Worm (Caenorhabditis elegans) whole organism, L4 larva: ENCODE measurements around the gene sri-26.
A peak's percentile ranks its signal among the peaks of the same experiment; 100 is the strongest.

Source experiments
- D1046.2 ChIP-seq: fragments of 200-800 bp; sonication (Bioruptor generic); IDR thresholded peaks from 2 replicates; pipeline ENCODE4 v1.3.6; 2022; ENCODE audit warnings: missing genetic modification characterization, missing compliant biosample characterization
- F26F4.8 ChIP-seq: fragments of 200-800 bp; sonication (Bioruptor generic); conservative IDR thresholded peaks from 2 replicates; pipeline ENCODE4 v1.3.6; 2022; ENCODE audit warnings: missing genetic modification characterization, missing compliant biosample characterization
- F44E2.7 ChIP-seq: fragments of 200-800 bp; sonication (Bioruptor generic); IDR thresholded peaks from 2 replicates; pipeline ENCODE4 v2.1.2; 2022; ENCODE audit warnings: missing genetic modification characterization, missing compliant biosample characterization
- F49E8.2 ChIP-seq: sonication (generic microtip); optimal IDR thresholded peaks from 2 replicates; lab custom pipeline; 2016; ENCODE audit warnings: missing compliant biosample characterization, mild to moderate bottlenecking, missing genetic modification characterization, borderline replicate concordance
- Y75B8A.6 ChIP-seq: fragments of 200-800 bp; sonication (Bioruptor generic); IDR thresholded peaks from 2 replicates; pipeline ENCODE4 v1.3.6; 2022; ENCODE audit warnings: missing genetic modification reagents, missing genetic modification characterization, missing compliant biosample characterization
- ZK546.5 ChIP-seq, 2 experiments: sonication (generic microtip); optimal IDR thresholded peaks; 2 replicates each; lab custom pipeline; 2017; ENCODE audit warnings: missing biosample characterization in 2 of 2, missing genetic modification characterization in 2 of 2
- ama-1 ChIP-seq: fragments of 150-350 bp; optimal IDR thresholded peaks from 2 replicates; lab custom pipeline; 2014; ENCODE audit warnings: inconsistent platforms, mixed read lengths
- arid-1 ChIP-seq: fragments of 200-800 bp; sonication (Bioruptor generic); conservative IDR thresholded peaks from 2 replicates; pipeline ENCODE4 v1.3.6; 2022; ENCODE audit warnings: missing genetic modification reagents, missing genetic modification characterization, missing compliant biosample characterization
- ceh-20 ChIP-seq: fragments of 200-800 bp; sonication (Bioruptor generic); IDR thresholded peaks from 2 replicates; pipeline ENCODE4 v1.3.6; 2022; ENCODE audit warnings: missing genetic modification reagents, missing genetic modification characterization, missing compliant biosample characterization
- ceh-28 ChIP-seq: fragments of 150-350 bp; optimal IDR thresholded peaks from 2 replicates; lab custom pipeline; 2014; ENCODE audit warnings: missing biosample characterization, missing genetic modification reagents, missing genetic modification characterization
- ceh-32 ChIP-seq: sonication (generic microtip); optimal IDR thresholded peaks from 2 replicates; lab custom pipeline; 2016; ENCODE audit warnings: mild to moderate bottlenecking, missing genetic modification characterization, missing compliant biosample characterization; ENCODE audit not compliant: poor library complexity
- ces-1 ChIP-seq: fragments of 150-350 bp; sonication (generic microtip); optimal IDR thresholded peaks from 4 replicates; lab custom pipeline; 2014; ENCODE audit warnings: missing biosample characterization, missing genetic modification reagents, missing genetic modification characterization
- daf-16 ChIP-seq, 3 experiments: sonication (generic microtip); optimal IDR thresholded peaks; 2 replicates each; lab custom pipeline; 2016 to 2017; ENCODE audit warnings: missing genetic modification characterization in 3 of 3, missing genetic modification reagents in 3 of 3, mild to moderate bottlenecking in 2 of 3, missing compliant biosample characterization in 2 of 3, missing biosample characterization in 1 of 3, moderate library complexity in 1 of 3
- daf-19 ChIP-seq: fragments of 200-800 bp; sonication (Bioruptor generic); conservative IDR thresholded peaks from 2 replicates; pipeline ENCODE4 v1.3.6; 2022; ENCODE audit warnings: missing genetic modification characterization, missing compliant biosample characterization
- dmd-6 ChIP-seq: fragments of 200-800 bp; sonication (Bioruptor generic); IDR thresholded peaks from 2 replicates; pipeline ENCODE4 v1.3.6; 2022; ENCODE audit warnings: missing genetic modification reagents, missing genetic modification characterization, missing compliant biosample characterization
- dmd-9 ChIP-seq: fragments of 200-800 bp; sonication (Bioruptor generic); IDR thresholded peaks from 2 replicates; pipeline ENCODE4 v1.3.6; 2022; ENCODE audit warnings: missing genetic modification reagents, missing genetic modification characterization, missing compliant biosample characterization
- dve-1 ChIP-seq: sonication (generic microtip); optimal IDR thresholded peaks from 2 replicates; lab custom pipeline; 2017; ENCODE audit warnings: antibody characterized with exemption, mild to moderate bottlenecking, missing genetic modification characterization, missing compliant biosample characterization; ENCODE audit not compliant: insufficient read depth
- egl-43 ChIP-seq: fragments of 200-800 bp; sonication (Bioruptor generic); IDR thresholded peaks from 2 replicates; pipeline ENCODE4 v1.3.6; 2022; ENCODE audit warnings: missing genetic modification reagents, missing genetic modification characterization, missing compliant biosample characterization
- fkh-10 ChIP-seq: fragments of 150-350 bp; optimal IDR thresholded peaks from 2 replicates; lab custom pipeline; 2014; ENCODE audit warnings: missing biosample characterization, missing genetic modification reagents, missing genetic modification characterization
- gei-8 ChIP-seq: fragments of 200-800 bp; sonication (Bioruptor generic); optimal IDR thresholded peaks from 2 replicates; lab custom pipeline; 2018; ENCODE audit warnings: mild to moderate bottlenecking, missing genetic modification characterization, missing compliant biosample characterization
- hlh-11 ChIP-seq: fragments of 200-800 bp; sonication (Bioruptor generic); optimal IDR thresholded peaks from 2 replicates; lab custom pipeline; 2018; ENCODE audit warnings: mild to moderate bottlenecking, missing genetic modification characterization, missing compliant biosample characterization
- hmg-1.1 ChIP-seq: fragments of 200-800 bp; sonication (Bioruptor generic); IDR thresholded peaks from 2 replicates; pipeline ENCODE4 v1.3.6; 2022; ENCODE audit warnings: missing genetic modification reagents, missing genetic modification characterization, missing compliant biosample characterization
- jun-1 ChIP-seq: fragments of 150-350 bp; optimal IDR thresholded peaks from 2 replicates; lab custom pipeline; 2014; ENCODE audit warnings: missing biosample characterization, missing genetic modification reagents, missing genetic modification characterization
- lin-1 ChIP-seq: fragments of 200-800 bp; sonication (Bioruptor generic); IDR thresholded peaks from 2 replicates; pipeline ENCODE4 v1.3.6; 2022; ENCODE audit warnings: missing genetic modification reagents, missing genetic modification characterization, missing compliant biosample characterization
- lin-15B ChIP-seq: fragments of 150-350 bp; sonication (generic microtip); optimal IDR thresholded peaks from 3 replicates; lab custom pipeline; 2014; ENCODE audit warnings: missing biosample characterization, missing genetic modification characterization
- lsy-2 ChIP-seq, 2 experiments: fragments of 150-350 bp in 1 of 2; sonication (generic microtip) in 1 of 2; optimal IDR thresholded peaks; 2 replicates each; lab custom pipeline; 2014 to 2017; ENCODE audit warnings: missing biosample characterization in 2 of 2, missing genetic modification characterization in 2 of 2
- mdt-29 ChIP-seq: fragments of 200-800 bp; sonication (Bioruptor generic); IDR thresholded peaks from 2 replicates; pipeline ENCODE4 v1.3.6; 2022; ENCODE audit warnings: missing genetic modification reagents, missing genetic modification characterization, missing compliant biosample characterization
- mxl-2 ChIP-seq: fragments of 200-800 bp; sonication (Bioruptor generic); conservative IDR thresholded peaks from 2 replicates; pipeline ENCODE4 v1.3.6; 2022; ENCODE audit warnings: missing genetic modification reagents, missing genetic modification characterization, missing compliant biosample characterization
- nhr-111 ChIP-seq: fragments of 200-800 bp; sonication (Bioruptor generic); optimal IDR thresholded peaks from 2 replicates; lab custom pipeline; 2018; ENCODE audit warnings: mild to moderate bottlenecking, missing genetic modification characterization, missing compliant biosample characterization
- nhr-237 ChIP-seq: sonication (generic microtip); optimal IDR thresholded peaks from 2 replicates; lab custom pipeline; 2017; ENCODE audit warnings: missing biosample characterization, missing genetic modification characterization
- nhr-28 ChIP-seq: fragments of 150-350 bp; optimal IDR thresholded peaks from 2 replicates; lab custom pipeline; 2014; ENCODE audit warnings: missing biosample characterization, missing genetic modification characterization
- nhr-48 ChIP-seq: sonication (generic microtip); optimal IDR thresholded peaks from 2 replicates; lab custom pipeline; 2016; ENCODE audit warnings: mild to moderate bottlenecking, missing genetic modification characterization, missing compliant biosample characterization
- nhr-76 ChIP-seq: fragments of 150-350 bp; optimal IDR thresholded peaks from 2 replicates; lab custom pipeline; 2014; ENCODE audit warnings: missing biosample characterization, missing genetic modification characterization
- pha-4 ChIP-seq, 2 experiments: fragments of 150-350 bp in 1 of 2; fragments of 200-800 bp in 1 of 2; sonication (Bioruptor generic) in 1 of 2; IDR thresholded peaks in 1 of 2; optimal IDR thresholded peaks in 1 of 2; 2 replicates each; pipeline versions ENCODE4 v1.3.6 to Lab custom; 2014 to 2022; ENCODE audit warnings: missing genetic modification characterization in 2 of 2, missing genetic modification reagents in 2 of 2, missing biosample characterization in 1 of 2, missing compliant biosample characterization in 1 of 2
- php-3 ChIP-seq: fragments of 200-800 bp; sonication (Bioruptor generic); IDR thresholded peaks from 2 replicates; pipeline ENCODE4 v1.3.6; 2022; ENCODE audit warnings: missing genetic modification reagents, missing genetic modification characterization, missing compliant biosample characterization
- pqm-1 ChIP-seq: sonication (generic microtip); optimal IDR thresholded peaks from 2 replicates; lab custom pipeline; 2017; ENCODE audit warnings: missing biosample characterization, missing genetic modification characterization
- rbr-2 ChIP-seq: sonication (generic microtip); optimal IDR thresholded peaks from 2 replicates; lab custom pipeline; 2016; ENCODE audit warnings: missing genotype, missing genetic modification characterization, missing compliant biosample characterization
- saeg-2 ChIP-seq: fragments of 200-800 bp; sonication (Bioruptor generic); IDR thresholded peaks from 2 replicates; pipeline ENCODE4 v1.3.6; 2022; ENCODE audit warnings: missing genetic modification reagents, missing genetic modification characterization, missing compliant biosample characterization
- spr-1 ChIP-seq: sonication (generic microtip); optimal IDR thresholded peaks from 2 replicates; lab custom pipeline; 2016; ENCODE audit warnings: mild to moderate bottlenecking, missing genetic modification characterization, missing compliant biosample characterization
- spr-3 ChIP-seq: fragments of 200-800 bp; sonication (Bioruptor generic); optimal IDR thresholded peaks from 2 replicates; lab custom pipeline; 2018; ENCODE audit warnings: mild to moderate bottlenecking, missing genetic modification characterization, missing compliant biosample characterization
- tra-1 ChIP-seq: fragments of 200-800 bp; sonication (Bioruptor generic); IDR thresholded peaks from 2 replicates; pipeline ENCODE4 v1.3.6; 2022; ENCODE audit warnings: missing genetic modification reagents, missing genetic modification characterization, missing compliant biosample characterization
- unc-130 ChIP-seq: sonication (generic microtip); optimal IDR thresholded peaks from 2 replicates; lab custom pipeline; 2016; ENCODE audit warnings: missing genetic modification reagents, missing genetic modification characterization, missing compliant biosample characterization
- unc-39 ChIP-seq: sonication (generic microtip); optimal IDR thresholded peaks from 2 replicates; lab custom pipeline; 2017; ENCODE audit warnings: missing biosample characterization, missing genetic modification characterization
- vab-7 ChIP-seq: fragments of 200-800 bp; sonication (Bioruptor generic); IDR thresholded peaks from 2 replicates; pipeline ENCODE4 v1.3.6; 2022; ENCODE audit warnings: missing genetic modification reagents, missing genetic modification characterization, missing compliant biosample characterization
- zfp-2 ChIP-seq: sonication (generic microtip); optimal IDR thresholded peaks from 2 replicates; lab custom pipeline; 2016; ENCODE audit warnings: mild to moderate bottlenecking, missing genetic modification characterization, missing compliant biosample characterization
- zfp-3 ChIP-seq: fragments of 200-800 bp; sonication (Bioruptor generic); conservative IDR thresholded peaks from 2 replicates; pipeline ENCODE4 v1.3.6; 2022; ENCODE audit warnings: missing genetic modification reagents, missing genetic modification characterization, missing compliant biosample characterization
- ztf-11 ChIP-seq: fragments of 150-350 bp; optimal IDR thresholded peaks from 2 replicates; lab custom pipeline; 2014; ENCODE audit warnings: missing biosample characterization, missing genetic modification characterization

The sri-26 gene

DNA sequence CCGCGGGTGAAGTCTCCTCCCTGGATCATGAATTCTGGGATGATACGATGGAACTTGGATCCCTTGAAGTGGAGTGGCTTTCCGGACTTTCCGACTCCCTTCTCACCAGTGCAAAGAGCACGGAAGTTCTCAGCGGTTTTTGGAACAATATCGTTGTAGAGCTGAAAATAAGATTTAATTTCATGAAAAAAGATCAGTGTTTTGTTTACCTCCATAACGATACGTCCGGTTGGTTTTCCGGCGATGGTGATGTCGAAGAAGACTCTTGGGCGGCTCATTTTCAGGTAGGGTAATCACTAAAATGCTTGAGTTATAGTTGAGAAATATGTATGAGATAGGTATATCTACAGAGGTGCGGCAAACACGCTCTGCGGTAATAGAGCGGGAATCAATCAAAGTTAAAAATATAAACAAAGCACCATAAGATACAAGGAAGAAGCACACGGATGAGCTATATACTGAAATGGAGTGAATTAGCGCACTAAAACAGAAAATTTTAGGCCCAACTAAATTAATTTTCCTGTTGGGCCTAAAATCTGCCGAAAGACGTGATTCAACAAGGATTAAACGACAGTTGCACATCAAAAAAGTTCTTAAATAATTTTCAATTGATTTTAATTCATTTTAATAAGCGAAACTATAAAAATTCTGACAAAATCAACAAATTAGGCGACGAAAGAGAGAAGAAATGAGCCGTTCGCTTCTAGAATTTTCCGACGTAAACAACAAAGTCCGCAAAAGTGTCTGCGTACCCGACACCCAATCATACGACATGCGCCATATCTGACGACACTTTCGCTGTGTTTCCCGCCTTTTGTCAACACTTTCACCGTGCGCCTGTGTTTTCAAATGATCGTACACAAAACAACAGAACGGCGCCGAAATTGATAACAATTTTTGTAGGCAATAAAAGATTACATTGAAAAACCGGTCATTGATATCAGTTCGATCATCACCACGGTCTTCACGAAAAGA, 27.9 kb upstream of the sri-26 start, which contains the start of the genes cyn-7 and bath-36 (continued):
- TF ChIP-seq vab-7 (GFP tag; lab: Robert Waterston, UW) (no peak), nhr-48 (tag; lab: Kevin White, UChicago) (peak; percentile 75), arid-1 (GFP tag; lab: Robert Waterston, UW) (0 out of 2 replicates have a peak, but pooled peaks have one; percentile 28), hlh-11 (tag; lab: Kevin White, UChicago) (peak; percentile 94), ZK546.5 (tag; optimal IDR thresholded peaks at IDR 0.05; lab: Kevin White, UChicago) (no peak), ama-1 (lab: Kevin White, UChicago) (no peak), mxl-2 (GFP tag; lab: Robert Waterston, UW) (no peak), dve-1 (tag; lab: Kevin White, UChicago) (peak; percentile 93), egl-43 (GFP tag; lab: Robert Waterston, UW) (no peak), zfp-2 (tag; lab: Kevin White, UChicago) (no peak), nhr-28 (tag; lab: Kevin White, UChicago) (peak; percentile 97), daf-16 (GFP tag; optimal IDR thresholded peaks at IDR 0.05; lab: Kevin White, UChicago) (peak; percentile 94 to 97), daf-16 (tag; optimal IDR thresholded peaks at IDR 0.05; lab: Kevin White, UChicago) (peak; percentile 99), zfp-3 (GFP tag; lab: Robert Waterston, UW) (peak; percentile 62; the same call in 1 of the 2 replicates), dmd-6 (GFP tag; lab: Robert Waterston, UW) (peak; percentile 75), php-3 (GFP tag; lab: Robert Waterston, UW) (0 out of 2 replicates have a peak, but pooled peaks have one; percentile 34), ceh-20 (GFP tag; lab: Robert Waterston, UW) (no peak), lin-15B (tag; lab: Kevin White, UChicago) (no peak), nhr-111 (GFP tag; lab: Kevin White, UChicago) (no peak), lsy-2 (tag; optimal IDR thresholded peaks at IDR 0.05; lab: Kevin White, UChicago) (peak in 1 of 2 experiments; percentile 75), unc-39 (tag; lab: Kevin White, UChicago) (no peak), rbr-2 (tag; lab: Kevin White, UChicago) (peak; percentile 69), saeg-2 (GFP tag; lab: Robert Waterston, UW) (no peak), F49E8.2 (tag; lab: Kevin White, UChicago) (no peak), spr-3 (GFP tag; lab: Kevin White, UChicago) (no peak), ceh-32 (tag; lab: Kevin White, UChicago) (no peak), fkh-10 (GFP tag; lab: Kevin White, UChicago) (peak; percentile 37), ces-1 (GFP tag; lab: Kevin White, UChicago) (no peak), mdt-29 (peak; percentile 71; the same call in 1 of the 2 replicates), ztf-11 (tag; lab: Kevin White, UChicago) (no peak), D1046.2 (GFP tag; lab: Robert Waterston, UW) (no peak), ceh-28 (no peak), Y75B8A.6 (no peak), spr-1 (peak; percentile 22)

DNA sequence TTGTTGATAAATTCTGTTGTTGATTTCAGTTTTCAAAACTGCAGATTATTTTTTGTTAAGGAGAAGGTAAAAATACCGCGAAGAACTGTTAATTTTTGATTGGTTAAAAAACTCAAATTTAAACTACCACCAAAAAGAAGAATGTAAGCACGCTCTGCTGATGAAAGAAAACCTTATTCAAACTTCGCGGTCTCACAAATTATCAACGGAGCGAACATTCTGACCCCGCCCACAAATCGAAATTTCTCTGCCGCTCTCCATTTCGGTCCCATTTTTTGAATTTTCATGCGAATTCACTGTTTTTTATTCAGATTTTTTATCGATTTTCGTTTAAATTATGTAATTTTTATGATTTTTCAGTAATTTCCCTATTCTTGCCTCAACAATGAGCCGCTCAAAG, 25.7 kb upstream of the sri-26 start, which contains the start of gene cyn-3:
cyn-3 (plus strand) TSS at position 361 of the 400 bp plus-strand sequence.
- TF ChIP-seq tra-1 (GFP tag; lab: Robert Waterston, UW), result no peak
- peak; percentile 55 for TF ChIP-seq hmg-1.1
- peak; percentile 59; the same call in 1 of the 2 replicates for TF ChIP-seq dmd-9 (GFP tag; lab: Robert Waterston, UW)
- TF ChIP-seq unc-130 (GFP tag; lab: Kevin White, UChicago), result peak; percentile 31
- TF ChIP-seq lin-1 (GFP tag; lab: Robert Waterston, UW), result no peak
- no peak for TF ChIP-seq nhr-237 (tag; lab: Kevin White, UChicago)
- no peak for TF ChIP-seq gei-8 (GFP tag; lab: Kevin White, UChicago)
- TF ChIP-seq pha-4 (GFP tag; IDR thresholded peaks at IDR 0.05; lab: Robert Waterston, UW), result 0 out of 2 replicates have a peak, but pooled peaks have one; percentile 44
- TF ChIP-seq pha-4 (tag; optimal IDR thresholded peaks at IDR 0.05; lab: Kevin White, UChicago), result peak; percentile 71
- TF ChIP-seq lsy-2 (tag; optimal IDR thresholded peaks at IDR 0.05; lab: Kevin White, UChicago), result peak; percentile 32 to 94
- no peak for TF ChIP-seq zfp-2 (tag; lab: Kevin White, UChicago)
- no peak for TF ChIP-seq pqm-1 (tag; lab: Kevin White, UChicago)
- no peak for TF ChIP-seq jun-1 (tag; lab: Kevin White, UChicago)
- no peak for TF ChIP-seq php-3 (GFP tag; lab: Robert Waterston, UW)
- TF ChIP-seq nhr-76 (tag; lab: Kevin White, UChicago), result no peak
- TF ChIP-seq F26F4.8 (GFP tag; lab: Robert Waterston, UW), result no peak
- no peak for TF ChIP-seq daf-19 (GFP tag; lab: Robert Waterston, UW)
- no peak for TF ChIP-seq F44E2.7 (GFP tag; lab: Robert Waterston, UW)
